Worm (Caenorhabditis elegans) whole organism, young adult: ENCODE data around the gene hlh-30.

Experiments
- D2030.7 ChIP-seq: fragments of 200-800 bp; sonication (Bioruptor generic); IDR thresholded peaks from 2 replicates; pipeline ENCODE4 v1.3.6; 2022; ENCODE audit warnings: missing genetic modification reagents, missing genetic modification characterization, missing compliant biosample characterization
- F37B4.10 ChIP-seq: fragments of 200-800 bp; sonication (Bioruptor generic); IDR thresholded peaks from 2 replicates; pipeline ENCODE4 v1.3.6; 2022; ENCODE audit warnings: missing genetic modification characterization, missing compliant biosample characterization
- F57A8.1 ChIP-seq: fragments of 200-800 bp; sonication (Bioruptor generic); optimal IDR thresholded peaks from 2 replicates; lab custom pipeline; 2018; ENCODE audit warnings: mild to moderate bottlenecking, missing genetic modification characterization, moderate library complexity, missing compliant biosample characterization
- T07F8.4 ChIP-seq: sonication (generic microtip); optimal IDR thresholded peaks from 2 replicates; lab custom pipeline; 2016; ENCODE audit warnings: mild to moderate bottlenecking, missing genetic modification characterization, moderate library complexity, missing compliant biosample characterization
- Y53F4B.3 ChIP-seq: fragments of 200-800 bp; sonication (Bioruptor generic); IDR thresholded peaks from 2 replicates; pipeline ENCODE4 v1.3.6; 2022; ENCODE audit warnings: missing genetic modification reagents, missing genetic modification characterization, missing compliant biosample characterization
- Y95B8A.8 ChIP-seq: fragments of 200-800 bp; sonication (Bioruptor generic); IDR thresholded peaks from 2 replicates; pipeline ENCODE4 v1.3.6; 2022; ENCODE audit warnings: missing genetic modification reagents, missing genetic modification characterization, missing compliant biosample characterization
- akir-1 ChIP-seq: fragments of 200-800 bp; sonication (Bioruptor generic); optimal IDR thresholded peaks from 2 replicates; lab custom pipeline; 2018; ENCODE audit warnings: mild to moderate bottlenecking, missing genetic modification characterization, moderate library complexity, missing compliant biosample characterization
- ama-1 ChIP-seq, 3 experiments: fragments of 150-350 bp in 1 of 3; sonication (generic microtip) in 2 of 3; optimal IDR thresholded peaks; 2 replicates each; lab custom pipeline; 2014 to 2018; ENCODE audit warnings: missing biosample characterization in 2 of 3, missing genetic modification characterization in 2 of 3, missing genetic modification reagents in 2 of 3
- attf-6 ChIP-seq: fragments of 200-800 bp; sonication (Bioruptor generic); IDR thresholded peaks from 2 replicates; pipeline ENCODE4 v1.3.6; 2022; ENCODE audit warnings: missing genetic modification reagents, missing genetic modification characterization, missing compliant biosample characterization
- ceh-58 ChIP-seq: fragments of 200-800 bp; sonication (Bioruptor generic); IDR thresholded peaks from 2 replicates; pipeline ENCODE4 v1.3.6; 2022; ENCODE audit warnings: missing genetic modification characterization, missing compliant biosample characterization
- dox-1 ChIP-seq: fragments of 200-800 bp; sonication (Bioruptor generic); IDR thresholded peaks from 2 replicates; pipeline ENCODE4 v1.3.6; 2022; ENCODE audit warnings: missing genetic modification reagents, missing genetic modification characterization, missing compliant biosample characterization
- hlh-26 ChIP-seq: fragments of 200-800 bp; sonication (Bioruptor generic); conservative IDR thresholded peaks from 2 replicates; pipeline ENCODE4 v1.3.6; 2022; ENCODE audit warnings: missing genetic modification reagents, missing genetic modification characterization, missing compliant biosample characterization
- lag-1 ChIP-seq: fragments of 200-800 bp; sonication (Bioruptor generic); IDR thresholded peaks from 2 replicates; pipeline ENCODE4 v1.3.6; 2022; ENCODE audit warnings: missing genetic modification reagents, missing genetic modification characterization, missing compliant biosample characterization
- let-526 ChIP-seq: fragments of 200-800 bp; sonication (Bioruptor generic); IDR thresholded peaks from 2 replicates; pipeline ENCODE4 v1.3.6; 2022; ENCODE audit warnings: missing genetic modification reagents, missing genetic modification characterization, missing compliant biosample characterization
- lin-35 ChIP-seq, 3 experiments: fragments of 150-350 bp in 2 of 3; sonication (generic microtip) in 1 of 3; optimal IDR thresholded peaks; 2 replicates each; lab custom pipeline; 2014 to 2018; ENCODE audit warnings: missing biosample characterization in 3 of 3, missing genetic modification characterization in 3 of 3, missing genetic modification reagents in 3 of 3
- lsl-1 ChIP-seq: fragments of 200-800 bp; sonication (Bioruptor generic); optimal IDR thresholded peaks from 2 replicates; lab custom pipeline; 2018; ENCODE audit warnings: mild to moderate bottlenecking, missing genetic modification characterization, moderate library complexity, missing compliant biosample characterization
- mxl-1 ChIP-seq: sonication (generic microtip); optimal IDR thresholded peaks from 2 replicates; lab custom pipeline; 2016; ENCODE audit warnings: missing genetic modification characterization, missing compliant biosample characterization
- nfya-2 ChIP-seq: fragments of 200-800 bp; sonication (Bioruptor generic); IDR thresholded peaks from 2 replicates; pipeline ENCODE4 v1.3.6; 2022; ENCODE audit warnings: missing genetic modification reagents, missing genetic modification characterization, missing compliant biosample characterization
- pha-4 ChIP-seq: fragments of 150-350 bp; sonication (generic microtip); optimal IDR thresholded peaks from 2 replicates; lab custom pipeline; 2014; ENCODE audit warnings: missing biosample characterization, missing genetic modification reagents, missing genetic modification characterization
- rec-8 ChIP-seq, 2 experiments: sonication (generic microtip); optimal IDR thresholded peaks; 2 replicates each; lab custom pipeline; 2016; ENCODE audit warnings: mild to moderate bottlenecking in 2 of 2, missing genetic modification characterization in 2 of 2, missing genetic modification reagents in 2 of 2, missing genotype in 2 of 2, missing biosample characterization in 1 of 2, missing compliant biosample characterization in 1 of 2, moderate library complexity in 1 of 2
- sdz-38 ChIP-seq: sonication (generic microtip); optimal IDR thresholded peaks from 2 replicates; lab custom pipeline; 2016; ENCODE audit warnings: missing genotype, missing genetic modification characterization, missing compliant biosample characterization
- sea-2 ChIP-seq: fragments of 200-800 bp; sonication (Bioruptor generic); IDR thresholded peaks from 2 replicates; pipeline ENCODE4 v1.3.6; 2022; ENCODE audit warnings: missing genetic modification characterization, missing compliant biosample characterization
- tbx-9 ChIP-seq: sonication (generic microtip); optimal IDR thresholded peaks from 2 replicates; lab custom pipeline; 2016; ENCODE audit warnings: borderline replicate concordance, missing genetic modification characterization, inconsistent platforms, missing compliant biosample characterization
- xnd-1 ChIP-seq: sonication (generic microtip); optimal IDR thresholded peaks from 2 replicates; lab custom pipeline; 2016; ENCODE audit warnings: missing genotype, missing genetic modification reagents, missing genetic modification characterization, missing compliant biosample characterization
- zfh-2 ChIP-seq: fragments of 200-800 bp; sonication (Bioruptor generic); conservative IDR thresholded peaks from 2 replicates; pipeline ENCODE4 v1.3.6; 2022; ENCODE audit warnings: missing genetic modification reagents, missing genetic modification characterization, missing compliant biosample characterization

Gene hlh-30

DNA sequence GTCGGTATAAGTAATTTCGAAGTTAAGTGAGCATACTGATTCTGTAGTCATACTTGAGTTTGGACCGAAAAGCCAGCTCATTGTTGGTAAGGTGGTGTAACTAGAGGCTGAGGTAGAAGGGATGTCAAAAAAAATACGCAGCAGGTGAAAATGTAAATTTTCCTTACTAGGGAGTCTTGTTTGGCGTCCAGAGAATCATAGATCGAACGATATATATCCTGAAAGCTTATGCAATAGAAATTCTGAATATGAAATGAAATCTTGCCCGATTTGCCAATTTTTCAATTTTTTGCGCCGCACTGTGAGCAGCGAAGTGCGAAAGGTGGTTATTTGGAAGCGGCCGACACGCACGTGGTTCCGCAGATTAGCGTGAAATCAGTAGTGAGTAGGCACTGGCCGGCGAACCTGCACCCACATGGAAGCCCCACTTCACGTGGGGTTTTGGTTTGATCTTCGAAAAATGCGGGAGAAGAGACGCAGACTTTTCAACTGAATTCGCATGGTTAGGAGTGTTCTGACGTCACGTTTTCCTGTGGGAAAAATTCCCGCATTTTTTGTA, 56.7 kb downstream of the hlh-30 start, which contains the start of gene srh-220:
Gene srh-220, minus strand, starts transcription at position 51 of the 559 bp plus-strand sequence.
- 0 out of 2 replicates have a peak, but pooled peaks have one; percentile 67 for TF ChIP-seq F37B4.10
- no peak for TF ChIP-seq pha-4 (tag; lab: Kevin White, UChicago)
- no peak for TF ChIP-seq nfya-2 (GFP tag; lab: Robert Waterston, UW)
- no peak for TF ChIP-seq let-526 (GFP tag; lab: Robert Waterston, UW)

DNA sequence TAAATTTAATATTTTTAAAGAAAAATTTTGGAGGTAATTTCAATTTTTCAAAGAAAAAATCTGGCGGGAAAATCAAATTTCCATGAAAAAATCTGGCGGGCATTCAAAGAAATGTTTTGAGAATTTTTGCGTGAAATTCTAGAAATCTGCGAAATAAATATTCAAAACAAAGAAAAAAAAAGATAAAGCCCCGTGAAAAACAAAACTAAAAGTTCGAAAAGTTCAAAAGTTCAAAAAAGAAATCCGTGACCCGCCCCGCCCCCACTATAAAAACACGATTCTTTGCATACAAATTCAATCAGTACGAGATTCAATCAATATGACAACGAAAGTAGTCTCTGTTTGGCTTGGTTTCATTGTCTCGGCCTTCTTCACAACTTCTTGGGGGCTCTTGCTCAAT, 61.7 kb downstream of the hlh-30 start, which contains the start of gene clec-79:
Gene clec-79, plus strand, starts transcription at position 301 of the 400 bp plus-strand sequence.
- TF ChIP-seq akir-1 (GFP tag; lab: Kevin White, UChicago) (no peak), lag-1 (GFP tag; lab: Robert Waterston, UW) (no peak), ama-1 (optimal IDR thresholded peaks at IDR 0.05; lab: Kevin White, UChicago) (no peak), ama-1 (GFP tag; optimal IDR thresholded peaks at IDR 0.05; lab: Kevin White, UChicago) (no peak), dox-1 (GFP tag; lab: Robert Waterston, UW) (no peak), Y53F4B.3 (no peak), sdz-38 (no peak), xnd-1 (no peak), T07F8.4 (tag; lab: Kevin White, UChicago) (no peak), sea-2 (GFP tag; lab: Robert Waterston, UW) (no peak), tbx-9 (no peak), Y95B8A.8 (GFP tag; lab: Robert Waterston, UW) (no peak), zfh-2 (GFP tag; lab: Robert Waterston, UW) (no peak), lin-35 (GFP tag; optimal IDR thresholded peaks at IDR 0.05; lab: Kevin White, UChicago) (no peak), mxl-1 (tag; lab: Kevin White, UChicago) (no peak), F57A8.1 (GFP tag; lab: Kevin White, UChicago) (no peak), attf-6 (no peak), ceh-58 (GFP tag; lab: Robert Waterston, UW) (no peak), lsl-1 (GFP tag; lab: Kevin White, UChicago) (no peak), hlh-26 (GFP tag; lab: Robert Waterston, UW) (no peak)

DNA sequence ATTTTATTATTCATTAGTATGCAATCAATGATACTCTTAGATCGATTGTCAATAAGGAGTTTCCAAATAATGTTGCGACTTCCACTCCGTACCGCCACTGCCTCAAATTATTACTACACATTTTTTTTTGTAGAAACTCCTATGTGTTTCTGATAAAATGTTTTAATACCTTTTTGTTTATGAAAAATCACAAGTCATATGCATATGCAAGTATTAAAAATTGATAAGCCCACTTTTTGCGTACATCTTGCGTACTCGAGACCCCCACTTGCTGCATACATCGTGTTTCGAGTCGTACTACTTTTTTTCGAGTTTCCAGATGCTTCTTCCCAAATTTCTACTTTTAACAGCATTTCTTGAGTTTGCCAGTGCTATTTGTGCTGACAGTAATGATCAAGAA, 69.7 kb downstream of the hlh-30 start, which contains the start of gene clec-76:
Gene clec-76, plus strand, starts transcription at position 234 of the 400 bp plus-strand sequence.
- TF ChIP-seq D2030.7 (no peak), rec-8 (tag; optimal IDR thresholded peaks at IDR 0.05; lab: Kevin White, UChicago) (no peak)
- TF ChIP-seq, all 124 proteins: peak for 0
